Fruit fly (Drosophila melanogaster): Measurements from ENCODE around the gene CG13813.

Gene CG13813

DNA sequence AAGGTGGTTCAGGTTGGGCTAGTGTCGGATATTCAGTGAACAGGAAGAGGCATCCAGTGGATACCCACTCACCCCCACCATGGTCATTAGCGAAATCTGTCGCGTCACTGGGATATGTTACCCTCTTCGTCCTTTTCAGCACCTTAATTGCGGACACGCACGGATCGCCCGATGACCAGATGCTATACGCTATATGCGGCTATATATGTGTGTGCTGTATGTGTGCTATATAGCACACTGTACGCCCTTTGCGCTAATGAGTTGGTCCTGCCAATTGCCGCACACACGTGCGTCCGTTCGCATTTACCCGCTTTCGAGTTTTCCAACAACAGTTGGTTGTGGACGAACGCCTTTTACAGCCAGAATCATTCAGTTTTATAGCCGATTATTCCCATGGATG lies 49.8 kb downstream of the CG13813 start:
- no peak for TF ChIP-seq CG14711 (tag; optimal IDR thresholded peaks at IDR 0.05)
- no peak for TF ChIP-seq CG33017 (tag; optimal IDR thresholded peaks at IDR 0.05)
- no peak for TF ChIP-seq Hr96 (GFP tag; optimal IDR thresholded peaks at IDR 0.05)
- TF ChIP-seq Clk (GFP tag; optimal IDR thresholded peaks at IDR 0.05), result no peak
- TF ChIP-seq bab1 (GFP tag; optimal IDR thresholded peaks at IDR 0.05), result no peak
- no peak for TF ChIP-seq CG12768 (GFP tag; optimal IDR thresholded peaks at IDR 0.05)
- TF ChIP-seq CG5204 (GFP tag; optimal IDR thresholded peaks at IDR 0.05), result no peak
- TF ChIP-seq CG7045 (GFP tag; optimal IDR thresholded peaks at IDR 0.05), result no peak
- no peak for TF ChIP-seq cic (GFP tag; optimal IDR thresholded peaks at IDR 0.05)
- no peak for TF ChIP-seq toe (GFP tag; optimal IDR thresholded peaks at IDR 0.05)
- no peak for TF ChIP-seq CG1620 (GFP tag; optimal IDR thresholded peaks at IDR 0.05)
- no peak for TF ChIP-seq Mnt (GFP tag; optimal IDR thresholded peaks at IDR 0.05)
- no peak for TF ChIP-seq tj (GFP tag; optimal IDR thresholded peaks at IDR 0.05)
- no peak for TF ChIP-seq pad (GFP tag; optimal IDR thresholded peaks at IDR 0.05)
- no peak for TF ChIP-seq CG11617 (GFP tag; optimal IDR thresholded peaks at IDR 0.05)

Measured in whole organism, adult.